Worm (Caenorhabditis elegans) whole organism, L3 larva: ENCODE measurements around the gene F53H4.2.

Source experiments
- ZK546.5 ChIP-seq: sonication (generic microtip); optimal IDR thresholded peaks from 2 replicates; lab custom pipeline; 2017; ENCODE audit warnings: missing biosample characterization, missing genetic modification characterization
- aly-2 ChIP-seq: fragments of 150-350 bp; optimal IDR thresholded peaks from 2 replicates; lab custom pipeline; 2014; ENCODE audit warnings: missing biosample characterization, missing genetic modification characterization

DNA sequence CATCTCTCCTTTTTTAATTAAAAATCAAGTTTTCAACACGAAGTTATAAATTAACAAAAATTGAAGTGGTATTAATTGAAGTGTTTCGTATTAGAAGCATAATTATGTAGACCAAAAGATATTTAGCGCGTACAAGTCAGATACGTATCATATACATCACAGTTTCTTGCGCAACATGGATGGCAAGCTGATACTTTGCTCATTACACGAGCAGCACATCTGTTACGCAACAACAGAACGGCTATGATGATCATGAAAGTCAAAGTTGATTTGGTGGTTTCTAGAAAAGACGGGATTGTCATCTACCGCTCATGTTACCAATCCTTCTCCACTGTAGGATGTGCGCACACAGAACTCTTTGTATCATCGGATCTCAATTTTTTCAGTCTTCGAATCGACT is 42.4 kb upstream of the F53H4.2 start:
- no peak for TF ChIP-seq ZK546.5 (tag; lab: Kevin White, UChicago)
- no peak for TF ChIP-seq aly-2 (tag; lab: Kevin White, UChicago)
